Fruit fly (Drosophila melanogaster) whole organism, embryonic: Measurements from ENCODE around the gene CG1463.

Source experiments
- Asciz ChIP-seq: fragments of 200-800 bp; sonication (Bioruptor generic); optimal IDR thresholded peaks from 2 replicates; lab custom pipeline; 2017; ENCODE audit warnings: missing biosample characterization, mild to moderate bottlenecking, missing genetic modification characterization, missing genetic modification reagents
- Atf3 ChIP-seq: fragments of 200-800 bp; sonication (Bioruptor generic); optimal IDR thresholded peaks from 3 replicates; lab custom pipeline; 2016; ENCODE audit warnings: missing biosample characterization, missing genetic modification characterization
- Atf6 ChIP-seq: fragments of 200-800 bp; sonication (Bioruptor generic); IDR thresholded peaks from 2 replicates; pipeline ENCODE4 v1.3.6; 2022; ENCODE audit warnings: missing biosample characterization, missing genetic modification characterization
- BEAF-32 ChIP-seq: fragments of 200-800 bp; sonication (Bioruptor generic); optimal IDR thresholded peaks from 3 replicates; lab custom pipeline; 2017; ENCODE audit warnings: missing biosample characterization, missing genetic modification characterization, mild to moderate bottlenecking, moderate library complexity, missing genetic modification reagents
- CG14050 ChIP-seq: fragments of 200-800 bp; sonication (Bioruptor generic); IDR thresholded peaks from 3 replicates; pipeline ENCODE4 v1.3.6; 2022; ENCODE audit warnings: missing biosample characterization, missing genetic modification characterization
- CG14965 ChIP-seq: fragments of 200-800 bp; sonication (Bioruptor generic); optimal IDR thresholded peaks from 2 replicates; lab custom pipeline; 2016; ENCODE audit warnings: missing biosample characterization, missing genetic modification characterization, borderline replicate concordance
- CG15073 ChIP-seq: fragments of 200-800 bp; sonication (Bioruptor generic); optimal IDR thresholded peaks from 2 replicates; lab custom pipeline; 2016; ENCODE audit warnings: missing biosample characterization, missing genetic modification characterization
- CG15479 ChIP-seq: fragments of 200-800 bp; sonication (Bioruptor generic); optimal IDR thresholded peaks from 3 replicates; lab custom pipeline; 2019; ENCODE audit warnings: missing biosample characterization, mild to moderate bottlenecking, missing genetic modification characterization, moderate library complexity
- CG16813 ChIP-seq: fragments of 200-800 bp; sonication (Bioruptor generic); IDR thresholded peaks from 3 replicates; pipeline ENCODE4 v1.3.6; 2022; ENCODE audit warnings: missing biosample characterization, missing genetic modification characterization; ENCODE audit not compliant: partially characterized antibody
- CG17385 ChIP-seq: fragments of 200-800 bp; sonication (Bioruptor generic); optimal IDR thresholded peaks from 3 replicates; lab custom pipeline; 2018; ENCODE audit warnings: missing biosample characterization, mild to moderate bottlenecking, missing genetic modification characterization
- CG1792 ChIP-seq: fragments of 200-800 bp; sonication (Bioruptor generic); optimal IDR thresholded peaks from 2 replicates; lab custom pipeline; 2016; ENCODE audit warnings: missing biosample characterization, missing genetic modification characterization
- CG18476 ChIP-seq: fragments of 200-800 bp; sonication (Bioruptor generic); optimal IDR thresholded peaks from 2 replicates; lab custom pipeline; 2016; ENCODE audit warnings: missing biosample characterization, mild to moderate bottlenecking, missing genetic modification characterization
- CG2875 ChIP-seq: fragments of 200-800 bp; sonication (Bioruptor generic); optimal IDR thresholded peaks from 2 replicates; lab custom pipeline; 2017; ENCODE audit warnings: missing biosample characterization, mild to moderate bottlenecking, missing genetic modification characterization, missing genetic modification reagents
- CG30020 ChIP-seq: fragments of 200-800 bp; optimal IDR thresholded peaks from 2 replicates; lab custom pipeline; 2019; ENCODE audit warnings: missing biosample characterization, mild to moderate bottlenecking, missing genetic modification characterization, moderate library complexity
- CG31441 ChIP-seq: fragments of 200-800 bp; sonication (Bioruptor generic); IDR thresholded peaks from 2 replicates; pipeline ENCODE4 v1.3.6; 2022; ENCODE audit warnings: missing biosample characterization, missing genetic modification characterization
- CG32532 ChIP-seq: fragments of 200-800 bp; sonication (Bioruptor generic); IDR thresholded peaks from 2 replicates; pipeline ENCODE4 v1.3.6; 2022; ENCODE audit warnings: missing biosample characterization, missing genetic modification characterization
- CG3995 ChIP-seq: fragments of 200-800 bp; sonication (Bioruptor generic); optimal IDR thresholded peaks from 3 replicates; lab custom pipeline; 2016; ENCODE audit warnings: missing biosample characterization, missing genetic modification characterization
- CG6854 ChIP-seq: fragments of 200-800 bp; sonication (Bioruptor generic); optimal IDR thresholded peaks from 3 replicates; lab custom pipeline; 2017; ENCODE audit warnings: missing biosample characterization, mild to moderate bottlenecking, missing genetic modification characterization
- CG7357 ChIP-seq: fragments of 200-800 bp; sonication (Bioruptor generic); IDR thresholded peaks from 3 replicates; pipeline ENCODE4 v1.3.6; 2022; ENCODE audit warnings: missing biosample characterization, missing genetic modification characterization
- CG7556 ChIP-seq: fragments of 200-800 bp; sonication (Bioruptor generic); optimal IDR thresholded peaks from 2 replicates; lab custom pipeline; 2017; ENCODE audit warnings: missing biosample characterization, mild to moderate bottlenecking, missing genetic modification characterization
- CkIIα-i1 ChIP-seq: fragments of 200-800 bp; sonication (Bioruptor generic); IDR thresholded peaks from 2 replicates; pipeline ENCODE4 v1.3.6; 2022; ENCODE audit warnings: missing biosample characterization, missing genetic modification characterization
- Ets65A ChIP-seq: fragments of 200-800 bp; sonication (Bioruptor generic); peaks from one replicate; lab custom pipeline; 2016; ENCODE audit warnings: missing biosample characterization, missing genetic modification characterization
- GATAe ChIP-seq: fragments of 200-800 bp; sonication (Bioruptor generic); conservative IDR thresholded peaks from 2 replicates; pipeline ENCODE4 v1.3.6; 2022; ENCODE audit warnings: missing biosample characterization, missing genetic modification characterization
- Gug ChIP-seq: fragments of 200-800 bp; sonication (Bioruptor generic); IDR thresholded peaks from 4 replicates; pipeline ENCODE4 v1.3.6; 2022; ENCODE audit warnings: missing biosample characterization, missing genetic modification characterization
- HmgD ChIP-seq: fragments of 200-800 bp; sonication (Bioruptor generic); optimal IDR thresholded peaks from 3 replicates; lab custom pipeline; 2016; ENCODE audit warnings: missing biosample characterization, missing genetic modification characterization
- Hr78 ChIP-seq, 2 experiments: fragments of 200-800 bp in 1 of 2; fragments of >200 bp in 1 of 2; sonication (Bioruptor generic) in 1 of 2; optimal IDR thresholded peaks; 2 replicates each; lab custom pipeline; 2017 to 2019; ENCODE audit warnings: missing biosample characterization in 2 of 2, missing genetic modification characterization in 2 of 2, mild to moderate bottlenecking in 1 of 2, moderate library complexity in 1 of 2
- Hsf ChIP-seq: fragments of 200-800 bp; sonication (Bioruptor generic); optimal IDR thresholded peaks from 3 replicates; lab custom pipeline; 2016; ENCODE audit warnings: missing biosample characterization, missing genetic modification characterization
- Jarid2 ChIP-seq: fragments of 200-800 bp; sonication (Bioruptor generic); optimal IDR thresholded peaks from 3 replicates; lab custom pipeline; 2017; ENCODE audit warnings: mild to moderate bottlenecking, missing biosample characterization, missing genetic modification reagents, missing genetic modification characterization
- Lpt ChIP-seq: fragments of >200 bp; optimal IDR thresholded peaks from 2 replicates; lab custom pipeline; 2018; ENCODE audit warnings: missing biosample characterization, missing genetic modification characterization
- MBD-R2 ChIP-seq: fragments of 200-800 bp; sonication (Bioruptor generic); IDR thresholded peaks from 2 replicates; pipeline ENCODE4 v1.3.6; 2022; ENCODE audit warnings: missing biosample characterization, missing genetic modification characterization
- Mad ChIP-seq: fragments of 200-800 bp; sonication (Bioruptor generic); optimal IDR thresholded peaks from 2 replicates; lab custom pipeline; 2016; ENCODE audit warnings: missing biosample characterization, missing genetic modification characterization
- NC2β ChIP-seq: fragments of 200-800 bp; sonication (Bioruptor generic); optimal IDR thresholded peaks from 2 replicates; lab custom pipeline; 2016; ENCODE audit warnings: missing biosample characterization, missing genetic modification characterization
- NFAT ChIP-seq: fragments of 200-800 bp; sonication (Bioruptor generic); IDR thresholded peaks from 2 replicates; pipeline ENCODE4 v1.3.6; 2022; ENCODE audit warnings: missing biosample characterization, missing genetic modification characterization
- NK7.1 ChIP-seq: fragments of 200-800 bp; sonication (Bioruptor generic); optimal IDR thresholded peaks from 3 replicates; lab custom pipeline; 2016; ENCODE audit warnings: missing biosample characterization, missing genetic modification characterization
- Pdp1 ChIP-seq, 2 experiments: fragments of 200-800 bp; sonication (Bioruptor generic); optimal IDR thresholded peaks; 3 replicates each; lab custom pipeline; 2016; ENCODE audit warnings: missing biosample characterization in 2 of 2, missing genetic modification characterization in 2 of 2, mild to moderate bottlenecking in 1 of 2, moderate library complexity in 1 of 2
- Sry-δ ChIP-seq: fragments of 200-800 bp; sonication (Bioruptor generic); optimal IDR thresholded peaks from 2 replicates; lab custom pipeline; 2016; ENCODE audit warnings: missing biosample characterization, missing genetic modification characterization
- Xrp1 ChIP-seq: fragments of 200-800 bp; sonication (Bioruptor generic); IDR thresholded peaks from 2 replicates; pipeline ENCODE4 v1.3.6; 2022; ENCODE audit warnings: missing biosample characterization, missing genetic modification characterization
- bab2 ChIP-seq: fragments of 200-800 bp; sonication (Bioruptor generic); optimal IDR thresholded peaks from 2 replicates; lab custom pipeline; 2016; ENCODE audit warnings: missing biosample characterization, missing genetic modification characterization
- bcd ChIP-seq: fragments of 200-800 bp; sonication (Bioruptor generic); optimal IDR thresholded peaks from 2 replicates; lab custom pipeline; 2017; ENCODE audit warnings: missing biosample characterization, mild to moderate bottlenecking, missing genetic modification characterization
- bsh ChIP-seq, 2 experiments: fragments of 200-800 bp; sonication (Bioruptor generic); optimal IDR thresholded peaks; 2 replicates each; lab custom pipeline; 2017 to 2018; ENCODE audit warnings: mild to moderate bottlenecking in 2 of 2, missing biosample characterization in 2 of 2, missing genetic modification characterization in 2 of 2, moderate library complexity in 1 of 2
- chn ChIP-seq: fragments of 200-800 bp; sonication (Bioruptor generic); optimal IDR thresholded peaks from 2 replicates; lab custom pipeline; 2016; ENCODE audit warnings: missing biosample characterization, missing genetic modification characterization
- fd102C ChIP-seq: fragments of 200-800 bp; sonication (Bioruptor generic); optimal IDR thresholded peaks from 2 replicates; lab custom pipeline; 2018; ENCODE audit warnings: missing biosample characterization, mild to moderate bottlenecking, missing genetic modification characterization, moderate library complexity
- grau ChIP-seq: fragments of 200-800 bp; optimal IDR thresholded peaks from 3 replicates; lab custom pipeline; 2019; ENCODE audit warnings: missing biosample characterization, mild to moderate bottlenecking, missing genetic modification characterization, moderate library complexity
- gro ChIP-seq: fragments of 200-800 bp; sonication (Bioruptor generic); optimal IDR thresholded peaks from 2 replicates; lab custom pipeline; 2016; ENCODE audit warnings: missing biosample characterization, missing genetic modification characterization
- kay ChIP-seq: fragments of 200-800 bp; sonication (Bioruptor generic); optimal IDR thresholded peaks from 2 replicates; lab custom pipeline; 2016; ENCODE audit warnings: missing biosample characterization, missing genetic modification characterization
- lbe ChIP-seq: fragments of 200-800 bp; sonication (Bioruptor generic); optimal IDR thresholded peaks from 2 replicates; lab custom pipeline; 2016; ENCODE audit warnings: missing biosample characterization, mild to moderate bottlenecking, missing genetic modification characterization
- oc ChIP-seq: fragments of 200-800 bp; sonication (Bioruptor generic); optimal IDR thresholded peaks from 2 replicates; lab custom pipeline; 2018; ENCODE audit warnings: missing biosample characterization, mild to moderate bottlenecking, missing genetic modification characterization, moderate library complexity
- phol ChIP-seq: fragments of 200-800 bp; sonication (Bioruptor generic); optimal IDR thresholded peaks from 3 replicates; lab custom pipeline; 2018; ENCODE audit warnings: missing biosample characterization, mild to moderate bottlenecking, missing genetic modification characterization, moderate library complexity
- pros ChIP-seq: fragments of 200-800 bp; sonication (Bioruptor generic); optimal IDR thresholded peaks from 3 replicates; lab custom pipeline; 2019; ENCODE audit warnings: missing biosample characterization, mild to moderate bottlenecking, missing genetic modification characterization, moderate library complexity
- twi ChIP-seq: fragments of 200-800 bp; optimal IDR thresholded peaks from 2 replicates; lab custom pipeline; 2019; ENCODE audit warnings: missing biosample characterization, mild to moderate bottlenecking, missing genetic modification characterization, moderate library complexity
- wor ChIP-seq: fragments of 200-800 bp; sonication (Bioruptor generic); IDR thresholded peaks from 2 replicates; pipeline ENCODE4 v1.3.6; 2022; ENCODE audit warnings: missing biosample characterization, missing genetic modification characterization

The CG1463 gene

DNA sequence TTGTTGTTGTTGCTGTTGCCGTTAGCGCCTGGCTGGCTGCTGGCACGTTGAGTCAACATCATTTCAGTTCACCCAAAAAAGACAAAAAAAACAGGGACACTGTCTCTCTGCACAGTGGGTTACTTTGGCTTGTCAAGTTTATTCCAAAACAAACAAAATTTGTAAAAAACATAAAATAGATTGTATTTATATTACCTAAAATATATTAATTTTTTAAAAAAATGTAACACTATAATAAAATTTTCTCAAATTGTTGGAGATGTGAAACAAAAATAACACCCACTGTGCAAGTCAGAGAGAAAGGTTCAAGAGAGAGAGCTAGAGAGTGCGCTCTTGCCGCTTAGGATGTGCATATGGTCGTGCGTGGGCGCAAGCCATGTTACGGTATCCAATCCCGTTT lies 43.8 kb downstream of the CG1463 start (continued):
- TF ChIP-seq Jarid2 (GFP tag; lab: Kevin White, UChicago) (peak; percentile 14), pros (GFP tag; lab: Kevin White, UChicago) (no peak), twi (tag; lab: Kevin White, UChicago) (peak; percentile 36), Lpt (GFP tag; lab: Kevin White, UChicago) (no peak), phol (tag; lab: Kevin White, UChicago) (peak; percentile 72), Mad (no peak), bsh (GFP tag; optimal IDR thresholded peaks at IDR 0.05; lab: Kevin White, UChicago) (peak in 1 of 2 experiments; percentile 77), bcd (GFP tag; lab: Kevin White, UChicago) (peak; percentile 71), CG16813 (no peak), NC2β (GFP tag; lab: Kevin White, UChicago) (no peak), CG2875 (peak; percentile 41), Asciz (GFP tag; lab: Kevin White, UChicago) (peak; percentile 66), CG17385 (GFP tag; lab: Kevin White, UChicago) (peak; percentile 80), NK7.1 (GFP tag; lab: Kevin White, UChicago) (no peak), CG30020 (tag; lab: Kevin White, UChicago) (no peak), CG3995 (no peak), Ets65A (GFP tag; lab: Kevin White, UChicago) (no peak), Hr78 (GFP tag; optimal IDR thresholded peaks at IDR 0.05; lab: Kevin White, UChicago) (no peak), grau (peak; percentile 87), MBD-R2 (GFP tag; lab: Robert Waterston, UW) (peak; percentile 47; the same call in 1 of the 2 replicates), CG31441 (GFP tag; lab: Robert Waterston, UW) (peak; percentile 84), kay (no peak), HmgD (GFP tag; lab: Kevin White, UChicago) (no peak), bab2 (GFP tag; lab: Kevin White, UChicago) (no peak), fd102C (GFP tag; lab: Kevin White, UChicago) (no peak), Xrp1 (peak; percentile 81), gro (no peak), CG15479 (GFP tag; lab: Kevin White, UChicago) (no peak), CG15073 (GFP tag; lab: Kevin White, UChicago) (no peak), CG7357 (GFP tag; lab: Robert Waterston, UW) (no peak; the same call in 2 of the 3 replicates), wor (0 out of 2 replicates have a peak, but pooled peaks have one; percentile 25), chn (GFP tag; lab: Kevin White, UChicago) (no peak), Gug (GFP tag; lab: Robert Waterston, UW) (0 out of 4 replicates have a peak, but pooled peaks have one; percentile 19), CG6854 (peak; percentile 83), CG18476 (peak; percentile 8), GATAe (GFP tag; lab: Robert Waterston, UW) (no peak), CG14965 (no peak), oc (tag; lab: Kevin White, UChicago) (peak; percentile 78), BEAF-32 (GFP tag; lab: Kevin White, UChicago) (no peak), Pdp1 (GFP tag; optimal IDR thresholded peaks at IDR 0.05; lab: Kevin White, UChicago) (peak in 1 of 2 experiments; percentile 3), Atf3 (no peak), CG14050 (GFP tag; lab: Robert Waterston, UW) (peak; percentile 60), CG7556 (peak; percentile 89), Hsf (GFP tag; lab: Kevin White, UChicago) (no peak), CG32532 (GFP tag; lab: Robert Waterston, UW) (peak; percentile 90), CkIIα-i1 (GFP tag; lab: Robert Waterston, UW) (no peak), NFAT (GFP tag; lab: Robert Waterston, UW) (peak; percentile 56; the same call in 1 of the 2 replicates), Atf6 (GFP tag; lab: Robert Waterston, UW) (peak; percentile 88), lbe (GFP tag; lab: Kevin White, UChicago) (no peak), CG1792 (GFP tag; lab: Kevin White, UChicago) (no peak), Sry-δ (GFP tag; lab: Kevin White, UChicago) (no peak)
